Worm (Caenorhabditis elegans) whole organism, L2 larva: ENCODE data around the gene smc-5.

ENCODE experiments used
- C34F6.9 ChIP-seq: fragments of 150-350 bp; optimal IDR thresholded peaks from 2 replicates; lab custom pipeline; 2014; ENCODE audit warnings: missing biosample characterization, missing genetic modification characterization
- F13H6.1 ChIP-seq: sonication (generic microtip); optimal IDR thresholded peaks from 2 replicates; lab custom pipeline; 2016; ENCODE audit warnings: missing genetic modification characterization, missing compliant biosample characterization
- R02D3.7 ChIP-seq: fragments of 150-350 bp; optimal IDR thresholded peaks from 2 replicates; lab custom pipeline; 2014; ENCODE audit warnings: missing biosample characterization, missing genetic modification characterization
- Y55F3AM.14 ChIP-seq: fragments of 200-800 bp; sonication (Bioruptor generic); optimal IDR thresholded peaks from 2 replicates; lab custom pipeline; 2018; ENCODE audit warnings: mild to moderate bottlenecking, missing genetic modification characterization, missing compliant biosample characterization
- ZK546.5 ChIP-seq: sonication (generic microtip); optimal IDR thresholded peaks from 2 replicates; lab custom pipeline; 2017; ENCODE audit warnings: missing biosample characterization, missing genetic modification characterization
- alr-1 ChIP-seq: fragments of 150-350 bp; optimal IDR thresholded peaks from 2 replicates; lab custom pipeline; 2014; ENCODE audit warnings: missing biosample characterization, missing genetic modification characterization
- aly-2 ChIP-seq: fragments of 150-350 bp; optimal IDR thresholded peaks from 2 replicates; lab custom pipeline; 2014; ENCODE audit warnings: missing biosample characterization, missing genetic modification characterization
- ama-1 ChIP-seq: fragments of 150-350 bp; optimal IDR thresholded peaks from 2 replicates; lab custom pipeline; 2018; ENCODE audit warnings: inconsistent platforms
- blmp-1 ChIP-seq: sonication (generic microtip); optimal IDR thresholded peaks from 2 replicates; lab custom pipeline; 2017; ENCODE audit warnings: missing genetic modification characterization, mild to moderate bottlenecking, missing compliant biosample characterization, antibody characterized with exemption, moderate library complexity; ENCODE audit not compliant: insufficient read depth
- ceh-16 ChIP-seq: fragments of 150-350 bp; optimal IDR thresholded peaks from 2 replicates; lab custom pipeline; 2014; ENCODE audit warnings: missing biosample characterization, missing genetic modification characterization
- ceh-82 ChIP-seq: fragments of 150-350 bp; optimal IDR thresholded peaks from 2 replicates; lab custom pipeline; 2014; ENCODE audit warnings: missing biosample characterization, missing genetic modification characterization
- crh-2 ChIP-seq: sonication (generic microtip); optimal IDR thresholded peaks from 2 replicates; lab custom pipeline; 2017; ENCODE audit warnings: missing biosample characterization, missing genetic modification characterization
- dmd-4 ChIP-seq: sonication (generic microtip); optimal IDR thresholded peaks from 2 replicates; lab custom pipeline; 2017; ENCODE audit warnings: missing biosample characterization, missing genetic modification characterization
- egl-27 ChIP-seq: sonication (generic microtip); optimal IDR thresholded peaks from 3 replicates; lab custom pipeline; 2017; ENCODE audit warnings: missing biosample characterization, missing genetic modification reagents, missing genetic modification characterization
- elt-1 ChIP-seq: fragments of 150-350 bp; optimal IDR thresholded peaks from 2 replicates; lab custom pipeline; 2014; ENCODE audit warnings: missing biosample characterization, missing genetic modification characterization
- elt-3 ChIP-seq: sonication (generic microtip); optimal IDR thresholded peaks from 2 replicates; lab custom pipeline; 2017; ENCODE audit warnings: missing biosample characterization, missing genetic modification characterization
- fos-1 ChIP-seq: fragments of 150-350 bp; optimal IDR thresholded peaks from 2 replicates; lab custom pipeline; 2014; ENCODE audit warnings: missing biosample characterization, missing genetic modification characterization
- gmeb-1 ChIP-seq: fragments of 150-350 bp; optimal IDR thresholded peaks from 2 replicates; lab custom pipeline; 2014; ENCODE audit warnings: missing biosample characterization, missing genetic modification characterization
- lin-11 ChIP-seq: fragments of 150-350 bp; sonication (generic microtip); optimal IDR thresholded peaks from 2 replicates; lab custom pipeline; 2014; ENCODE audit warnings: missing biosample characterization, missing genetic modification characterization, inconsistent platforms, mixed read lengths
- lin-13 ChIP-seq: fragments of 150-350 bp; optimal IDR thresholded peaks from 2 replicates; lab custom pipeline; 2014; ENCODE audit warnings: missing biosample characterization, missing genetic modification reagents, missing genetic modification characterization
- lin-39 ChIP-seq: fragments of 150-350 bp; optimal IDR thresholded peaks from 2 replicates; lab custom pipeline; 2014; ENCODE audit warnings: missing biosample characterization, missing genetic modification reagents, missing genetic modification characterization
- lsy-2 ChIP-seq, 2 experiments: fragments of 150-350 bp in 1 of 2; sonication (generic microtip) in 1 of 2; optimal IDR thresholded peaks; 2 replicates each; lab custom pipeline; 2014 to 2017; ENCODE audit warnings: missing biosample characterization in 2 of 2, missing genetic modification characterization in 2 of 2
- mab-5 ChIP-seq: fragments of 150-350 bp; optimal IDR thresholded peaks from 2 replicates; lab custom pipeline; 2014; ENCODE audit warnings: missing biosample characterization, missing genetic modification characterization
- mbf-1 ChIP-seq: sonication (generic microtip); optimal IDR thresholded peaks from 2 replicates; lab custom pipeline; 2017; ENCODE audit warnings: missing biosample characterization, missing genetic modification characterization
- mdl-1 ChIP-seq, 2 experiments: fragments of 150-350 bp in 1 of 2; sonication (generic microtip) in 1 of 2; optimal IDR thresholded peaks; 2 replicates each; lab custom pipeline; 2017; ENCODE audit warnings: missing biosample characterization in 2 of 2, missing genetic modification characterization in 2 of 2
- nhr-10 ChIP-seq: sonication (generic microtip); optimal IDR thresholded peaks from 2 replicates; lab custom pipeline; 2017; ENCODE audit warnings: missing biosample characterization, missing genetic modification characterization
- nhr-11 ChIP-seq: fragments of 150-350 bp; optimal IDR thresholded peaks from 2 replicates; lab custom pipeline; 2014; ENCODE audit warnings: missing biosample characterization, missing genetic modification characterization
- nhr-12 ChIP-seq: fragments of 150-350 bp; optimal IDR thresholded peaks from 2 replicates; lab custom pipeline; 2014; ENCODE audit warnings: missing biosample characterization, missing genetic modification characterization
- nhr-129 ChIP-seq: fragments of 150-350 bp; optimal IDR thresholded peaks from 2 replicates; lab custom pipeline; 2014; ENCODE audit warnings: missing biosample characterization, missing genetic modification characterization
- nhr-21 ChIP-seq: fragments of 150-350 bp; optimal IDR thresholded peaks from 2 replicates; lab custom pipeline; 2014; ENCODE audit warnings: missing biosample characterization, missing genetic modification characterization
- nhr-23 ChIP-seq: fragments of 150-350 bp; optimal IDR thresholded peaks from 2 replicates; lab custom pipeline; 2014; ENCODE audit warnings: missing biosample characterization, missing genetic modification reagents, missing genetic modification characterization
- nhr-237 ChIP-seq: fragments of 150-350 bp; optimal IDR thresholded peaks from 2 replicates; lab custom pipeline; 2014; ENCODE audit warnings: missing biosample characterization, missing genetic modification characterization
- nhr-25 ChIP-seq: fragments of 150-350 bp; sonication (generic microtip); optimal IDR thresholded peaks from 3 replicates; lab custom pipeline; 2014; ENCODE audit warnings: missing biosample characterization, missing genetic modification characterization
- nhr-6 ChIP-seq: fragments of 150-350 bp; optimal IDR thresholded peaks from 2 replicates; lab custom pipeline; 2014; ENCODE audit warnings: missing biosample characterization, missing genetic modification characterization
- nhr-77 ChIP-seq: fragments of 150-350 bp; optimal IDR thresholded peaks from 2 replicates; lab custom pipeline; 2014; ENCODE audit warnings: missing biosample characterization, missing genetic modification characterization
- peb-1 ChIP-seq: fragments of 150-350 bp; optimal IDR thresholded peaks from 2 replicates; lab custom pipeline; 2014; ENCODE audit warnings: missing biosample characterization, missing genetic modification characterization
- sem-4 ChIP-seq: fragments of 150-350 bp; optimal IDR thresholded peaks from 2 replicates; lab custom pipeline; 2014; ENCODE audit warnings: missing biosample characterization, missing genetic modification reagents, missing genetic modification characterization
- skn-1 ChIP-seq: sonication (generic microtip); optimal IDR thresholded peaks from 2 replicates; lab custom pipeline; 2017; ENCODE audit warnings: missing biosample characterization, missing genetic modification characterization
- sma-3 ChIP-seq: sonication (generic microtip); optimal IDR thresholded peaks from 2 replicates; lab custom pipeline; 2016; ENCODE audit warnings: missing genetic modification reagents, missing genetic modification characterization, missing compliant biosample characterization
- sma-9 ChIP-seq, 2 experiments: fragments of 150-350 bp in 1 of 2; sonication (generic microtip) in 1 of 2; optimal IDR thresholded peaks; 2 replicates each; lab custom pipeline; 2014 to 2016; ENCODE audit warnings: missing genetic modification characterization in 2 of 2, mild to moderate bottlenecking in 1 of 2, missing biosample characterization in 1 of 2, missing compliant biosample characterization in 1 of 2, missing genetic modification reagents in 1 of 2, moderate library complexity in 1 of 2
- snpc-4 ChIP-seq: fragments of 150-350 bp; optimal IDR thresholded peaks from 2 replicates; lab custom pipeline; 2014; ENCODE audit warnings: missing biosample characterization, missing genetic modification characterization
- unc-39 ChIP-seq: fragments of 150-350 bp; optimal IDR thresholded peaks from 2 replicates; lab custom pipeline; 2014; ENCODE audit warnings: missing biosample characterization, missing genetic modification characterization
- unc-55 ChIP-seq: fragments of 150-350 bp; sonication (generic microtip); optimal IDR thresholded peaks from 3 replicates; lab custom pipeline; 2014; ENCODE audit warnings: missing biosample characterization, missing genetic modification reagents, missing genetic modification characterization
- unc-62 ChIP-seq: fragments of 150-350 bp; optimal IDR thresholded peaks from 2 replicates; lab custom pipeline; 2014; ENCODE audit warnings: missing biosample characterization, missing genetic modification reagents, missing genetic modification characterization
- zag-1 ChIP-seq: fragments of 150-350 bp; optimal IDR thresholded peaks from 2 replicates; lab custom pipeline; 2014; ENCODE audit warnings: missing biosample characterization, missing genetic modification characterization
- ztf-1 ChIP-seq: fragments of 200-800 bp; sonication (Bioruptor generic); conservative IDR thresholded peaks from 2 replicates; pipeline ENCODE4 v1.3.6; 2022; ENCODE audit warnings: missing genetic modification characterization, missing compliant biosample characterization
- ztf-11 ChIP-seq: sonication (generic microtip); optimal IDR thresholded peaks from 2 replicates; lab custom pipeline; 2017; ENCODE audit warnings: missing biosample characterization, missing genetic modification characterization
- ztf-4 ChIP-seq: fragments of 150-350 bp; optimal IDR thresholded peaks from 2 replicates; lab custom pipeline; 2014; ENCODE audit warnings: missing biosample characterization, missing genetic modification characterization

Gene smc-5

ce11 chrII:5071265-5071664, 9.3 kb downstream of the smc-5 start, which contains the start of gene C27A2.7:
C27A2.7 (minus strand) TSS chrII:5071365.
- TF ChIP-seq aly-2 (tag; lab: Kevin White, UChicago), result no peak
- TF ChIP-seq Y55F3AM.14 (GFP tag; lab: Kevin White, UChicago), result no peak
- no peak for TF ChIP-seq alr-1
- no peak for TF ChIP-seq nhr-11 (tag; lab: Kevin White, UChicago)
- TF ChIP-seq nhr-10 (tag; lab: Kevin White, UChicago), result no peak
- no peak for TF ChIP-seq crh-2
- TF ChIP-seq sma-9 (GFP tag; optimal IDR thresholded peaks at IDR 0.05; lab: Kevin White, UChicago), result no peak
- no peak for TF ChIP-seq sma-9 (tag; optimal IDR thresholded peaks at IDR 0.05; lab: Kevin White, UChicago)
- no peak for TF ChIP-seq skn-1
- TF ChIP-seq lin-13, result no peak
- no peak for TF ChIP-seq fos-1
- no peak for TF ChIP-seq unc-62 (GFP tag; lab: Kevin White, UChicago)
- no peak for TF ChIP-seq snpc-4
- TF ChIP-seq ztf-11 (tag; lab: Kevin White, UChicago), result no peak
- no peak for TF ChIP-seq mbf-1 (tag; lab: Kevin White, UChicago)
- TF ChIP-seq R02D3.7 (tag; lab: Kevin White, UChicago), result no peak
- no peak for TF ChIP-seq unc-55 (GFP tag; lab: Kevin White, UChicago)
- TF ChIP-seq dmd-4, result no peak
- TF ChIP-seq nhr-237 (tag; lab: Kevin White, UChicago), result no peak
- no peak for TF ChIP-seq ama-1 (lab: Kevin White, UChicago)
- TF ChIP-seq ztf-4 (tag; lab: Kevin White, UChicago), result no peak
- TF ChIP-seq, all 48 proteins: peak for 0

ce11 chrII:5081124-5081913, 19.4 kb downstream of the smc-5 start, which contains the start of gene dsh-2:
dsh-2 (minus strand) TSS chrII:5081174.
- TF ChIP-seq mab-5 (tag; lab: Kevin White, UChicago) (no peak), egl-27 (tag; lab: Kevin White, UChicago) (no peak), aly-2 (tag; lab: Kevin White, UChicago) (no peak), nhr-23 (tag; lab: Kevin White, UChicago) (no peak), ceh-16 (peak; percentile 41), nhr-11 (tag; lab: Kevin White, UChicago) (no peak), nhr-10 (tag; lab: Kevin White, UChicago) (no peak), snpc-4 (no peak), sem-4 (no peak), peb-1 (tag; lab: Kevin White, UChicago) (no peak), sma-9 (GFP tag; optimal IDR thresholded peaks at IDR 0.05; lab: Kevin White, UChicago) (peak; percentile 38), sma-9 (tag; optimal IDR thresholded peaks at IDR 0.05; lab: Kevin White, UChicago) (no peak), mdl-1 (tag; optimal IDR thresholded peaks at IDR 0.05; lab: Kevin White, UChicago) (no peak), ceh-82 (tag; lab: Kevin White, UChicago) (no peak), C34F6.9 (tag; lab: Kevin White, UChicago) (peak; percentile 57), lsy-2 (tag; optimal IDR thresholded peaks at IDR 0.05; lab: Kevin White, UChicago) (peak in 1 of 2 experiments; percentile 71), unc-55 (GFP tag; lab: Kevin White, UChicago) (peak; percentile 49), gmeb-1 (tag; lab: Kevin White, UChicago) (peak; percentile 81), ztf-11 (tag; lab: Kevin White, UChicago) (no peak), nhr-25 (tag; lab: Kevin White, UChicago) (peak; percentile 85), ZK546.5 (tag; lab: Kevin White, UChicago) (no peak), alr-1 (no peak), lin-13 (peak; percentile 30), nhr-129 (tag; lab: Kevin White, UChicago) (peak; percentile 47), elt-3 (tag; lab: Kevin White, UChicago) (no peak), unc-39 (tag; lab: Kevin White, UChicago) (no peak), Y55F3AM.14 (GFP tag; lab: Kevin White, UChicago) (no peak), ztf-1 (GFP tag; lab: Robert Waterston, UW) (no peak), lin-39 (no peak), elt-1 (tag; lab: Kevin White, UChicago) (no peak), ama-1 (lab: Kevin White, UChicago) (no peak), R02D3.7 (tag; lab: Kevin White, UChicago) (no peak), fos-1 (peak; percentile 42), F13H6.1 (tag; lab: Kevin White, UChicago) (peak; percentile 18), sma-3 (GFP tag; lab: Kevin White, UChicago) (peak; percentile 43), zag-1 (tag; lab: Kevin White, UChicago) (no peak), crh-2 (peak; percentile 76), blmp-1 (tag; lab: Kevin White, UChicago) (no peak), nhr-237 (tag; lab: Kevin White, UChicago) (no peak), nhr-21 (tag; lab: Kevin White, UChicago) (peak; percentile 44), dmd-4 (no peak), unc-62 (GFP tag; lab: Kevin White, UChicago) (no peak), skn-1 (no peak), ztf-4 (tag; lab: Kevin White, UChicago) (no peak), mbf-1 (tag; lab: Kevin White, UChicago) (no peak), nhr-6 (tag; lab: Kevin White, UChicago) (peak; percentile 46), nhr-12 (tag; lab: Kevin White, UChicago) (no peak), nhr-77 (tag; lab: Kevin White, UChicago) (no peak), lin-11 (tag; lab: Kevin White, UChicago) (no peak)
- TF ChIP-seq, all 48 proteins: peak for 15
